Worm (Caenorhabditis elegans) whole organism, young adult: ENCODE data around the gene exos-1.

Experiments used
- B0261.1 ChIP-seq: sonication (generic microtip); optimal IDR thresholded peaks from 2 replicates; lab custom pipeline; 2016; ENCODE audit warnings: mild to moderate bottlenecking, missing genetic modification characterization, moderate library complexity, missing compliant biosample characterization
- B0336.3 ChIP-seq: fragments of 200-800 bp; sonication (Bioruptor generic); IDR thresholded peaks from 2 replicates; pipeline ENCODE4 v1.3.6; 2022; ENCODE audit warnings: missing genetic modification characterization, missing compliant biosample characterization
- F55B11.4 ChIP-seq: sonication (generic microtip); optimal IDR thresholded peaks from 2 replicates; lab custom pipeline; 2016; ENCODE audit warnings: missing compliant biosample characterization, missing genetic modification characterization, borderline replicate concordance; ENCODE audit not compliant: insufficient read depth
- Y53F4B.3 ChIP-seq: fragments of 200-800 bp; sonication (Bioruptor generic); IDR thresholded peaks from 2 replicates; pipeline ENCODE4 v1.3.6; 2022; ENCODE audit warnings: missing genetic modification reagents, missing genetic modification characterization, missing compliant biosample characterization
- Y53G8AR.9 ChIP-seq: fragments of 200-800 bp; sonication (Bioruptor generic); conservative IDR thresholded peaks from 2 replicates; pipeline ENCODE4 v1.3.6; 2022; ENCODE audit warnings: missing genetic modification reagents, missing genetic modification characterization, missing compliant biosample characterization
- Y56A3A.18 ChIP-seq: fragments of 200-800 bp; sonication (Bioruptor generic); IDR thresholded peaks from 2 replicates; pipeline ENCODE4 v1.3.6; 2022; ENCODE audit warnings: missing genetic modification reagents, missing genetic modification characterization, missing compliant biosample characterization
- ZK185.1 ChIP-seq: sonication (generic microtip); optimal IDR thresholded peaks from 2 replicates; lab custom pipeline; 2016; ENCODE audit warnings: mild to moderate bottlenecking, missing genetic modification characterization, missing compliant biosample characterization; ENCODE audit not compliant: poor library complexity, severe bottlenecking
- atf-7 ChIP-seq: sonication (generic microtip); optimal IDR thresholded peaks from 2 replicates; lab custom pipeline; 2017; ENCODE audit warnings: mild to moderate bottlenecking, missing genetic modification characterization, missing compliant biosample characterization
- bed-1 ChIP-seq: fragments of 200-800 bp; sonication (Bioruptor generic); IDR thresholded peaks from 2 replicates; pipeline ENCODE4 v1.3.6; 2022; ENCODE audit warnings: missing genetic modification reagents, missing genetic modification characterization, missing compliant biosample characterization
- bed-2 ChIP-seq: fragments of 200-800 bp; sonication (Bioruptor generic); IDR thresholded peaks from 2 replicates; pipeline ENCODE4 v1.3.6; 2022; ENCODE audit warnings: missing genetic modification reagents, missing genetic modification characterization, missing compliant biosample characterization
- ceh-100 ChIP-seq: fragments of 200-800 bp; sonication (Bioruptor generic); IDR thresholded peaks from 2 replicates; pipeline ENCODE4 v1.3.6; 2022; ENCODE audit warnings: missing genetic modification reagents, missing genetic modification characterization, missing compliant biosample characterization
- ceh-79 ChIP-seq: sonication (generic microtip); optimal IDR thresholded peaks from 2 replicates; lab custom pipeline; 2017; ENCODE audit warnings: mild to moderate bottlenecking, missing genetic modification characterization, missing compliant biosample characterization
- ceh-91 ChIP-seq: fragments of 200-800 bp; sonication (Bioruptor generic); IDR thresholded peaks from 2 replicates; pipeline ENCODE4 v1.3.6; 2022; ENCODE audit warnings: missing genetic modification reagents, missing genetic modification characterization, missing compliant biosample characterization
- dox-1 ChIP-seq: fragments of 200-800 bp; sonication (Bioruptor generic); IDR thresholded peaks from 2 replicates; pipeline ENCODE4 v1.3.6; 2022; ENCODE audit warnings: missing genetic modification reagents, missing genetic modification characterization, missing compliant biosample characterization
- dpl-1 ChIP-seq: fragments of 150-350 bp; optimal IDR thresholded peaks from 2 replicates; lab custom pipeline; 2014; ENCODE audit warnings: missing biosample characterization, missing genetic modification reagents, missing genetic modification characterization
- egl-44 ChIP-seq: fragments of 200-800 bp; sonication (Bioruptor generic); IDR thresholded peaks from 2 replicates; pipeline ENCODE4 v1.3.6; 2022; ENCODE audit warnings: missing genetic modification reagents, missing genetic modification characterization, missing compliant biosample characterization
- ekl-4 ChIP-seq: fragments of 200-800 bp; sonication (Bioruptor generic); IDR thresholded peaks from 2 replicates; pipeline ENCODE4 v1.3.6; 2022; ENCODE audit warnings: missing genetic modification reagents, missing genetic modification characterization, missing compliant biosample characterization
- hmg-20 ChIP-seq: fragments of 200-800 bp; sonication (Bioruptor generic); IDR thresholded peaks from 2 replicates; pipeline ENCODE4 v1.3.6; 2022; ENCODE audit warnings: missing genetic modification reagents, missing genetic modification characterization, missing compliant biosample characterization
- let-607 ChIP-seq, 2 experiments: fragments of 200-800 bp in 1 of 2; sonication (Bioruptor generic) in 1 of 2; sonication (generic microtip) in 1 of 2; optimal IDR thresholded peaks; 2 replicates each; lab custom pipeline; 2016 to 2018; ENCODE audit warnings: mild to moderate bottlenecking in 2 of 2, missing compliant biosample characterization in 2 of 2, missing genetic modification characterization in 2 of 2, moderate library complexity in 2 of 2, missing genotype in 1 of 2
- lin-40 ChIP-seq: sonication (generic microtip); optimal IDR thresholded peaks from 2 replicates; lab custom pipeline; 2016; ENCODE audit warnings: missing genetic modification characterization, mild to moderate bottlenecking, missing compliant biosample characterization, missing genotype, missing genetic modification reagents
- lin-54 ChIP-seq: fragments of 200-800 bp; sonication (Bioruptor generic); optimal IDR thresholded peaks from 2 replicates; lab custom pipeline; 2018; ENCODE audit warnings: mild to moderate bottlenecking, missing genetic modification characterization, missing compliant biosample characterization
- madf-10 ChIP-seq: sonication (generic microtip); optimal IDR thresholded peaks from 2 replicates; lab custom pipeline; 2016; ENCODE audit warnings: mild to moderate bottlenecking, missing genetic modification characterization, missing compliant biosample characterization
- madf-3 ChIP-seq: fragments of 200-800 bp; sonication (Bioruptor generic); IDR thresholded peaks from 2 replicates; pipeline ENCODE4 v1.3.6; 2022; ENCODE audit warnings: missing genetic modification reagents, missing genetic modification characterization, missing compliant biosample characterization
- madf-6 ChIP-seq: fragments of 200-800 bp; sonication (Bioruptor generic); IDR thresholded peaks from 2 replicates; pipeline ENCODE4 v1.3.6; 2022; ENCODE audit warnings: missing genetic modification reagents, missing genetic modification characterization, missing compliant biosample characterization
- mcd-1 ChIP-seq: fragments of 200-800 bp; sonication (Bioruptor generic); IDR thresholded peaks from 2 replicates; pipeline ENCODE4 v1.3.6; 2022; ENCODE audit warnings: missing genetic modification reagents, missing genetic modification characterization, missing compliant biosample characterization
- nfyb-1 ChIP-seq: fragments of 200-800 bp; sonication (Bioruptor generic); IDR thresholded peaks from 2 replicates; pipeline ENCODE4 v1.3.6; 2022; ENCODE audit warnings: missing genetic modification reagents, missing genetic modification characterization, missing compliant biosample characterization
- nhr-120 ChIP-seq: fragments of 200-800 bp; sonication (Bioruptor generic); IDR thresholded peaks from 2 replicates; pipeline ENCODE4 v1.3.6; 2022; ENCODE audit warnings: missing genetic modification characterization, missing compliant biosample characterization
- nhr-80 ChIP-seq: sonication (generic microtip); optimal IDR thresholded peaks from 2 replicates; lab custom pipeline; 2016; ENCODE audit warnings: missing genetic modification characterization, missing compliant biosample characterization
- nhr-90 ChIP-seq: sonication (generic microtip); optimal IDR thresholded peaks from 2 replicates; lab custom pipeline; 2016; ENCODE audit warnings: missing genotype, mild to moderate bottlenecking, missing genetic modification characterization, missing compliant biosample characterization
- pbrm-1 ChIP-seq: fragments of 200-800 bp; sonication (Bioruptor generic); IDR thresholded peaks from 2 replicates; pipeline ENCODE4 v1.3.6; 2022; ENCODE audit warnings: missing genetic modification reagents, missing genetic modification characterization, missing compliant biosample characterization
- pha-4 ChIP-seq: fragments of 150-350 bp; sonication (generic microtip); optimal IDR thresholded peaks from 2 replicates; lab custom pipeline; 2014; ENCODE audit warnings: missing biosample characterization, missing genetic modification reagents, missing genetic modification characterization
- sea-2 ChIP-seq: fragments of 200-800 bp; sonication (Bioruptor generic); IDR thresholded peaks from 2 replicates; pipeline ENCODE4 v1.3.6; 2022; ENCODE audit warnings: missing genetic modification characterization, missing compliant biosample characterization
- snpc-4 ChIP-seq, 5 experiments: fragments of 150-350 bp in 1 of 5; sonication (generic microtip) in 4 of 5; optimal IDR thresholded peaks; 2 replicates each; lab custom pipeline; 2014 to 2018; ENCODE audit warnings: missing genetic modification characterization in 5 of 5, missing biosample characterization in 3 of 5, antibody characterized with exemption in 2 of 5, mild to moderate bottlenecking in 2 of 5, missing compliant biosample characterization in 2 of 5, missing genotype in 2 of 5, moderate library complexity in 2 of 5, missing genetic modification reagents in 1 of 5
- tbp1 ChIP-seq: fragments of 200-800 bp; sonication (Bioruptor generic); optimal IDR thresholded peaks from 2 replicates; lab custom pipeline; 2018; ENCODE audit warnings: mild to moderate bottlenecking, missing genetic modification characterization, missing compliant biosample characterization
- tlf-1 ChIP-seq: fragments of 200-800 bp; sonication (Bioruptor generic); optimal IDR thresholded peaks from 2 replicates; lab custom pipeline; 2018; ENCODE audit warnings: mild to moderate bottlenecking, missing genetic modification characterization, missing compliant biosample characterization
- zim-3 ChIP-seq: sonication (generic microtip); optimal IDR thresholded peaks from 2 replicates; lab custom pipeline; 2017; ENCODE audit warnings: mild to moderate bottlenecking, missing genetic modification characterization, moderate library complexity, missing compliant biosample characterization
- ztf-3 ChIP-seq: fragments of 200-800 bp; sonication (Bioruptor generic); optimal IDR thresholded peaks from 2 replicates; lab custom pipeline; 2018; ENCODE audit warnings: mild to moderate bottlenecking, missing genetic modification characterization, missing compliant biosample characterization
- ztf-6 ChIP-seq: fragments of 200-800 bp; sonication (Bioruptor generic); IDR thresholded peaks from 2 replicates; pipeline ENCODE4 v1.3.6; 2022; ENCODE audit warnings: missing genetic modification reagents, missing genetic modification characterization, missing compliant biosample characterization

Gene exos-1

DNA sequence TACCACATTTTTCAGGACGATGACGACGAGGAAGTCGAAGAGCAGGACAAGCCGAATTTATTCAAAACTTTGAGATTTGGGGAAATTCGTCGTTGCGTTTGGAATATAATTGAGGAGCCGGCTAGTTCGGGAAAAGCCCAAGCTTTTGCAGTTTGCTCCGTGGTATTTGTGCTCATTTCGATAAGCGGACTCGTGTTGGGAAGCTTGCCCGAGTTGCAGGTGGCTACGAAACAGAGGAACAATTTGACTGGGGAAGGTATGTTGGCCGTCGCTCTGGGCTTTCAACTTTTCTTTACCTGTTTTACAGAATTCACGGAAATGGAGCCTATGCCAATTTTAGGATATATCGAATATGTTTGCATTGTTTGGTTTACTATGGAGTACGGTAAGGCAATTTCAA is 13.4 kb downstream of the exos-1 start:
- TF ChIP-seq ceh-91 (GFP tag; lab: Robert Waterston, UW) (no peak), Y56A3A.18 (GFP tag; lab: Robert Waterston, UW) (no peak), zim-3 (tag; lab: Kevin White, UChicago) (no peak), nhr-120 (no peak), bed-2 (GFP tag; lab: Robert Waterston, UW) (no peak), madf-3 (GFP tag; lab: Robert Waterston, UW) (no peak)

DNA sequence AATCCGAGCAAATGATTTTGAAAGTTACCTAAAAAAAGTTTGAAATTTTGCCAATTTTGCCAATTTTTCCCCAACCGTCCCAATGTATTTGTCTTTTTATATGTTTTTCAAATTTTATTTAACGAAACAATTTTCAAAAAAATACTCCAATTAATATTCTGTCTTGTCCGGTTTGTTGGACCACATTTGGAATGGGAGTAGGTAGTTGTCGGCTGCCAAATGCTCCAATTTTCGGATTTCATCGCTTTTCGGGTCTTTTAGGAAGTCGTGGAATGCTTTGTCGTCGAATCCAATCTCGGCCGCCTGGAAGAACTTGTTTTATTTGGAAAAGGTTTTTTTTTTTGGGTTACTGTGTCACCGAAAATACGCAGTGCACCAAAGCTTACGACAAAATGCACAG is 16.3 kb downstream of the exos-1 start:
- TF ChIP-seq nfyb-1 (GFP tag; lab: Robert Waterston, UW) (no peak), ztf-3 (GFP tag; lab: Kevin White, UChicago) (no peak), tlf-1 (GFP tag; lab: Kevin White, UChicago) (no peak), pha-4 (tag; lab: Kevin White, UChicago) (no peak), dox-1 (GFP tag; lab: Robert Waterston, UW) (no peak), ceh-100 (GFP tag; lab: Robert Waterston, UW) (no peak), ekl-4 (GFP tag; lab: Robert Waterston, UW) (no peak), pbrm-1 (no peak), nhr-120 (no peak), hmg-20 (GFP tag; lab: Robert Waterston, UW) (no peak), Y53F4B.3 (GFP tag; lab: Robert Waterston, UW) (no peak), ztf-6 (no peak), B0261.1 (no peak), B0336.3 (GFP tag; lab: Robert Waterston, UW) (no peak), dpl-1 (GFP tag; lab: Kevin White, UChicago) (no peak), lin-40 (tag; lab: Kevin White, UChicago) (no peak), F55B11.4 (tag; lab: Kevin White, UChicago) (no peak), sea-2 (GFP tag; lab: Robert Waterston, UW) (no peak)
- TF ChIP-seq, all 124 proteins: peak for 0

DNA sequence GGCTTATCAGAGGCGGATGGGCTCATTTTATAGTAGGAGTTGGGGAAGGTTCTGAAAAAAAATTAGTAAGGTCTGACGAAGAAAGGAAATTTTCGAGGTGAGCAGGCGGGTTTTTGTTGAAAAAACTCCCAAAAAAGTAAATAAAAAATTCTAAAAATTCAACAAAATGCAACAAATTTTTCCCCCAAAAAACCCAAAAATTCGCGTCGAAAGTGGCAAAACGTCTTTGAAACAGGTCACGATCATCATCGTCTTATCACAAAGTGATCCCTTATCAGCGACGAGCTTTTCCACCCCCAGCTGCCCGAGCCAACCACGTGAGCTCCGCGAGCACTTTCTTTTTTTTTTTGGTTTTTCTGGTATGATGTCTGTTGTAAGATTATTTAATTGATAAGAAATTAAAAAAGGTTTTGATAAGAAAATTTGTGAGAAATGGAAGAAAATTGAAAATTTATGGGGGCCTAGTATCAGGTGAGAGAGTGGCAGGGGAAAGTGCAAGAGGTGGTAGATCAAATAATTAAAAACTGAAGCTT is 17.7 kb downstream of the exos-1 start, which contains the start of gene Y48A6B.7:
Y48A6B.7 (minus strand) TSS at position 51 of the 533 bp plus-strand sequence.
- TF ChIP-seq nfyb-1 (GFP tag; lab: Robert Waterston, UW) = peak; percentile 65; the same call in 1 of the 2 replicates
- TF ChIP-seq dox-1 (GFP tag; lab: Robert Waterston, UW) = peak; percentile 52; the same call in 1 of the 2 replicates
- TF ChIP-seq pha-4 (tag; lab: Kevin White, UChicago) = peak; percentile 63
- 0 out of 2 replicates have a peak, but pooled peaks have one; percentile 24 for TF ChIP-seq pbrm-1
- peak; percentile 36; the same call in 1 of the 2 replicates for TF ChIP-seq B0336.3 (GFP tag; lab: Robert Waterston, UW)
- peak; percentile 98 for TF ChIP-seq nhr-80 (tag; lab: Kevin White, UChicago)
- no peak for TF ChIP-seq ceh-79 (tag; lab: Kevin White, UChicago)
- TF ChIP-seq nhr-90 = peak; percentile 46
- TF ChIP-seq lin-40 (tag; lab: Kevin White, UChicago) = peak; percentile 18
- TF ChIP-seq egl-44 (GFP tag; lab: Robert Waterston, UW) = no peak
- TF ChIP-seq madf-10 = peak; percentile 16
- TF ChIP-seq mcd-1 (GFP tag; lab: Robert Waterston, UW) = 0 out of 2 replicates have a peak, but pooled peaks have one; percentile 41
- TF ChIP-seq lin-54 (GFP tag; lab: Kevin White, UChicago) = peak; percentile 11
- peak; percentile 20; the same call in 1 of the 2 replicates for TF ChIP-seq Y56A3A.18 (GFP tag; lab: Robert Waterston, UW)
- peak; percentile 16 for TF ChIP-seq tbp1
- TF ChIP-seq bed-1 (GFP tag; lab: Robert Waterston, UW) = no peak
- TF ChIP-seq snpc-4 (GFP tag; optimal IDR thresholded peaks at IDR 0.05; lab: Kevin White, UChicago) = no peak
- TF ChIP-seq snpc-4 (tag; optimal IDR thresholded peaks at IDR 0.05; lab: Kevin White, UChicago) = peak in 2 of 4 experiments; percentile 1 to 22
- TF ChIP-seq ceh-100 (GFP tag; lab: Robert Waterston, UW) = no peak
- peak; percentile 55 for TF ChIP-seq atf-7 (tag; lab: Kevin White, UChicago)
- TF ChIP-seq Y53G8AR.9 (GFP tag; lab: Robert Waterston, UW) = no peak
- TF ChIP-seq ZK185.1 = no peak
- peak in 1 of 2 experiments; percentile 51 for TF ChIP-seq let-607 (tag; optimal IDR thresholded peaks at IDR 0.05; lab: Kevin White, UChicago)
- no peak for TF ChIP-seq madf-6 (GFP tag; lab: Robert Waterston, UW)
